Worm (Caenorhabditis elegans): ENCODE data around the gene F48C5.2.

- TF ChIP-seq pax-1 (tag; optimal IDR thresholded peaks at IDR 0.05) = no peak
- TF ChIP-seq ama-1 (optimal IDR thresholded peaks at IDR 0.05) = no peak
- no peak for TF ChIP-seq nhr-11 (tag; optimal IDR thresholded peaks at IDR 0.05)
- TF ChIP-seq pat-9 (tag; optimal IDR thresholded peaks at IDR 0.05) = no peak
Measured at ce11 chrX:11499738-11500137, 45.6 kb upstream of the F48C5.2 start, which contains the start of gene T25C12.3.

All from whole organism, late embryonic.